Fruit fly (Drosophila melanogaster): Measurements from ENCODE around the gene Kcmf1.

Kcmf1 gene

dm6 chr3R:8978768-8979167 lies 35.9 kb downstream of the Kcmf1 start (continued):
- no peak for TF ChIP-seq CG8359 (GFP tag; optimal IDR thresholded peaks at IDR 0.05; ENCODE audit: borderline replicate concordance)
- TF ChIP-seq CG32767 (GFP tag; IDR thresholded peaks at IDR 0.05): no peak
- peak; percentile 64 for TF ChIP-seq gem (tag; optimal IDR thresholded peaks at IDR 0.05)
- TF ChIP-seq CG10267 (tag; optimal IDR thresholded peaks at IDR 0.05): peak; percentile 35
- TF ChIP-seq Mes4 (GFP tag; optimal IDR thresholded peaks at IDR 0.05): no peak
- TF ChIP-seq Rx (GFP tag; IDR thresholded peaks at IDR 0.05): no peak
- no peak for TF ChIP-seq CG8765 (GFP tag; IDR thresholded peaks at IDR 0.05)
- TF ChIP-seq CG7556 (GFP tag; optimal IDR thresholded peaks at IDR 0.05): no peak
- no peak for TF ChIP-seq CG18764 (GFP tag; optimal IDR thresholded peaks at IDR 0.05)
- TF ChIP-seq PHDP (tag; optimal IDR thresholded peaks at IDR 0.05): peak; percentile 50
- TF ChIP-seq Hr39 (optimal IDR thresholded peaks at IDR 0.05): no peak
- TF ChIP-seq MTF-1 (GFP tag; optimal IDR thresholded peaks at IDR 0.05; ENCODE audit: borderline replicate concordance): no peak
- TF ChIP-seq ase (GFP tag; IDR thresholded peaks at IDR 0.05): peak; percentile 23; the same call in 1 of the 3 replicates
- 0 out of 3 replicates have a peak, but pooled peaks have one; percentile 27 for TF ChIP-seq CG11560 (tag; IDR thresholded peaks at IDR 0.05)
- peak; percentile 1 for TF ChIP-seq CG8924 (tag; optimal IDR thresholded peaks at IDR 0.05)
- TF ChIP-seq Sin3A (optimal IDR thresholded peaks at IDR 0.05): no peak
- TF ChIP-seq wor (GFP tag; IDR thresholded peaks at IDR 0.05): peak; percentile 46
- TF ChIP-seq Eip74EF (GFP tag; optimal IDR thresholded peaks at IDR 0.05): peak in 1 of 2 experiments; percentile 6
- TF ChIP-seq HLH3B (GFP tag; IDR thresholded peaks at IDR 0.05): peak; percentile 71
- peak; percentile 34; the same call in 1 of the 3 replicates for TF ChIP-seq CG7357 (GFP tag; IDR thresholded peaks at IDR 0.05)
- TF ChIP-seq gce (GFP tag; IDR thresholded peaks at IDR 0.05): peak; percentile 62; the same call in 1 of the 3 replicates
- TF ChIP-seq B-H1 (GFP tag; IDR thresholded peaks at IDR 0.05): peak; percentile 24; the same call in 1 of the 3 replicates
- peak; percentile 41 for TF ChIP-seq unpg (GFP tag; optimal IDR thresholded peaks at IDR 0.05)
- no peak for TF ChIP-seq pb (GFP tag; optimal IDR thresholded peaks at IDR 0.05)
- no peak for TF ChIP-seq Oaz (GFP tag; IDR thresholded peaks at IDR 0.05)
- TF ChIP-seq MESR4 (GFP tag; optimal IDR thresholded peaks at IDR 0.05): no peak
- no peak for TF ChIP-seq disco-r (GFP tag; optimal IDR thresholded peaks at IDR 0.05)
- no peak for TF ChIP-seq pnt (GFP tag; optimal IDR thresholded peaks at IDR 0.05)
- peak; percentile 39 for TF ChIP-seq ttk (GFP tag; IDR thresholded peaks at IDR 0.05)
- no peak for TF ChIP-seq sug (tag; optimal IDR thresholded peaks at IDR 0.05)
- peak; percentile 23 for TF ChIP-seq CG18262 (tag; optimal IDR thresholded peaks at IDR 0.05)
- no peak for TF ChIP-seq D (optimal IDR thresholded peaks at IDR 0.05)
- TF ChIP-seq D (GFP tag; optimal IDR thresholded peaks at IDR 0.05): peak; percentile 50
- 0 out of 3 replicates have a peak, but pooled peaks have one; percentile 15 for TF ChIP-seq CG14050 (GFP tag; IDR thresholded peaks at IDR 0.05)
- peak; percentile 22 for TF ChIP-seq CG14710 (tag; optimal IDR thresholded peaks at IDR 0.05)
- 0 out of 2 replicates have a peak, but pooled peaks have one; percentile 23 for TF ChIP-seq esg (GFP tag; conservative IDR thresholded peaks at IDR 0.05)
- no peak for TF ChIP-seq fd102C (GFP tag; optimal IDR thresholded peaks at IDR 0.05)
- no peak for TF ChIP-seq ERR (GFP tag; optimal IDR thresholded peaks at IDR 0.05)
- peak; percentile 18 for TF ChIP-seq CG30403 (GFP tag; optimal IDR thresholded peaks at IDR 0.05)
- TF ChIP-seq CG9932 (GFP tag; IDR thresholded peaks at IDR 0.05): no peak
- TF ChIP-seq CG15269 (tag; optimal IDR thresholded peaks at IDR 0.05): peak; percentile 34
- TF ChIP-seq Trl (optimal IDR thresholded peaks at IDR 0.05): no peak
- TF ChIP-seq Trl (GFP tag; optimal IDR thresholded peaks at IDR 0.05): no peak
- peak; percentile 65 for TF ChIP-seq CG17359 (tag; optimal IDR thresholded peaks at IDR 0.05)
- peak; percentile 55 for TF ChIP-seq ATbp (GFP tag; optimal IDR thresholded peaks at IDR 0.05)
- TF ChIP-seq Dip3 (GFP tag; optimal IDR thresholded peaks at IDR 0.05): no peak
- TF ChIP-seq CG2678 (tag; optimal IDR thresholded peaks at IDR 0.05): peak; percentile 64
- no peak for TF ChIP-seq CG15696 (tag; optimal IDR thresholded peaks at IDR 0.05)
- TF ChIP-seq CG6254 (GFP tag; optimal IDR thresholded peaks at IDR 0.05): peak; percentile 2
- no peak for TF ChIP-seq pan (optimal IDR thresholded peaks at IDR 0.05)
- TF ChIP-seq pan (GFP tag; optimal IDR thresholded peaks at IDR 0.05 in 1 of 2, IDR thresholded peaks at IDR 0.05 in 1 of 2): no peak
- peak; percentile 46; the same call in 1 of the 2 replicates for TF ChIP-seq ap (GFP tag; IDR thresholded peaks at IDR 0.05)
